Worm (Caenorhabditis elegans): Measurements from ENCODE around the gene sra-39.

DNA sequence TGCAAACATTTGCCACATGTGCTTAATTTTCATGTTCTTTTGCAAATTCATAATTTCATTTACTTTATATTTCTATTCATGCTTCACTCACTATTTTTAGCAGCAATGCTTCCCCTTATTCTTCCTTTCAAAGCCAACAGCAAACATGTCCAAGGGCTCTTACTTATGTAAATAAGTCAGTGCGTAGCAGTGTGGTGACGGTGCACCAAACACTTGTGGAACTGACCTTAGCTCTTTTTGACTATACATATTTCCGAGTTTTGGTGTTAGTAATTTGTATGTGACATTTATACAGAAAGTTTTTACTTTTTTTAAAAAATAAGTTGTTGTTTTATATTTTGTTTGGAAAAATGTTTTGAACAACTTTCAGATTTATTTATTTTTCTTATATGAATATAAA is 41.9 kb upstream of the sra-39 start:
- no peak for TF ChIP-seq ces-1 (GFP tag; optimal IDR thresholded peaks at IDR 0.05)
- no peak for TF ChIP-seq mdl-1 (tag; optimal IDR thresholded peaks at IDR 0.05)
- TF ChIP-seq pqm-1 (tag; optimal IDR thresholded peaks at IDR 0.05): no peak
- TF ChIP-seq nhr-84 (tag; optimal IDR thresholded peaks at IDR 0.05): no peak
- no peak for TF ChIP-seq snpc-4 (tag; optimal IDR thresholded peaks at IDR 0.05)
- no peak for TF ChIP-seq ama-1 (optimal IDR thresholded peaks at IDR 0.05)
- no peak for TF ChIP-seq blmp-1 (tag; optimal IDR thresholded peaks at IDR 0.05)
- no peak for TF ChIP-seq nhr-71 (tag; optimal IDR thresholded peaks at IDR 0.05)
- TF ChIP-seq alr-1 (tag; optimal IDR thresholded peaks at IDR 0.05; ENCODE audit: borderline replicate concordance): no peak
- TF ChIP-seq nhr-76 (tag; optimal IDR thresholded peaks at IDR 0.05): no peak
- no peak for TF ChIP-seq nhr-77 (tag; optimal IDR thresholded peaks at IDR 0.05)
- TF ChIP-seq dpl-1 (GFP tag; optimal IDR thresholded peaks at IDR 0.05): no peak

All from whole organism, L1 larva.